Fruit fly (Drosophila melanogaster) whole organism, embryonic: ENCODE measurements around the gene CG9581.

Experiments used
- Abd-B ChIP-seq: fragments of 200-800 bp; sonication (Bioruptor generic); optimal IDR thresholded peaks from 2 replicates; lab custom pipeline; 2018; ENCODE audit warnings: missing biosample characterization, mild to moderate bottlenecking, missing genetic modification characterization, moderate library complexity
- Bgb ChIP-seq: fragments of 200-800 bp; sonication (Bioruptor generic); IDR thresholded peaks from 2 replicates; pipeline ENCODE4 v1.3.6; 2022; ENCODE audit warnings: missing biosample characterization, missing genetic modification characterization; ENCODE audit not compliant: partially characterized antibody
- CG11085 ChIP-seq: fragments of 200-800 bp; sonication (Bioruptor generic); IDR thresholded peaks from 2 replicates; pipeline ENCODE4 v1.3.6; 2022; ENCODE audit warnings: missing biosample characterization, missing genetic modification characterization
- CG11504 ChIP-seq: fragments of 200-800 bp; sonication (Bioruptor generic); optimal IDR thresholded peaks from 3 replicates; lab custom pipeline; 2019; ENCODE audit warnings: missing biosample characterization, mild to moderate bottlenecking, missing genetic modification characterization, moderate library complexity
- CG11695 ChIP-seq: fragments of 200-800 bp; sonication (Bioruptor generic); IDR thresholded peaks from 3 replicates; pipeline ENCODE4 v1.3.6; 2022; ENCODE audit warnings: missing biosample characterization, missing genetic modification characterization
- CG14014 ChIP-seq: fragments of 200-800 bp; sonication (Bioruptor generic); IDR thresholded peaks from 2 replicates; pipeline ENCODE4 v1.3.6; 2022; ENCODE audit warnings: missing biosample characterization, missing genetic modification characterization
- CG15514 ChIP-seq: fragments of 200-800 bp; sonication (Bioruptor generic); optimal IDR thresholded peaks from 3 replicates; lab custom pipeline; 2017; ENCODE audit warnings: missing biosample characterization, missing genetic modification characterization, mild to moderate bottlenecking, moderate library complexity, missing genetic modification reagents
- CG16815 ChIP-seq: fragments of 200-800 bp; sonication (Bioruptor generic); optimal IDR thresholded peaks from 3 replicates; lab custom pipeline; 2017; ENCODE audit warnings: missing biosample characterization, mild to moderate bottlenecking, missing genetic modification characterization
- CG17385 ChIP-seq: fragments of 200-800 bp; sonication (Bioruptor generic); optimal IDR thresholded peaks from 3 replicates; lab custom pipeline; 2018; ENCODE audit warnings: missing biosample characterization, mild to moderate bottlenecking, missing genetic modification characterization
- CG1832 ChIP-seq: fragments of 200-800 bp; sonication (Bioruptor generic); optimal IDR thresholded peaks from 2 replicates; lab custom pipeline; 2017; ENCODE audit warnings: missing biosample characterization, mild to moderate bottlenecking, missing genetic modification characterization, inconsistent platforms
- CG34376 ChIP-seq: fragments of 200-800 bp; sonication (Bioruptor generic); optimal IDR thresholded peaks from 2 replicates; lab custom pipeline; 2018; ENCODE audit warnings: missing biosample characterization, mild to moderate bottlenecking, missing genetic modification characterization
- CG4328 ChIP-seq: fragments of 200-800 bp; sonication (Bioruptor generic); optimal IDR thresholded peaks from 3 replicates; lab custom pipeline; 2017; ENCODE audit warnings: missing biosample characterization, missing genetic modification reagents, missing genetic modification characterization
- CG6854 ChIP-seq: fragments of 200-800 bp; sonication (Bioruptor generic); optimal IDR thresholded peaks from 3 replicates; lab custom pipeline; 2017; ENCODE audit warnings: missing biosample characterization, mild to moderate bottlenecking, missing genetic modification characterization
- CG8281 ChIP-seq: fragments of 200-800 bp; sonication (Bioruptor generic); optimal IDR thresholded peaks from 2 replicates; lab custom pipeline; 2018; ENCODE audit warnings: missing biosample characterization, mild to moderate bottlenecking, missing genetic modification characterization, moderate library complexity
- CG8359 ChIP-seq: fragments of 200-800 bp; sonication (Bioruptor generic); optimal IDR thresholded peaks from 2 replicates; lab custom pipeline; 2017; ENCODE audit warnings: missing biosample characterization, mild to moderate bottlenecking, missing genetic modification characterization, borderline replicate concordance
- CG9437 ChIP-seq: fragments of 200-800 bp; sonication (Bioruptor generic); optimal IDR thresholded peaks from 2 replicates; lab custom pipeline; 2018; ENCODE audit warnings: missing biosample characterization, mild to moderate bottlenecking, missing genetic modification characterization
- CkIIα-i1 ChIP-seq: fragments of 200-800 bp; sonication (Bioruptor generic); IDR thresholded peaks from 2 replicates; pipeline ENCODE4 v1.3.6; 2022; ENCODE audit warnings: missing biosample characterization, missing genetic modification characterization
- CrebB ChIP-seq: fragments of 200-800 bp; sonication (Bioruptor generic); optimal IDR thresholded peaks from 3 replicates; lab custom pipeline; 2018; ENCODE audit warnings: missing biosample characterization, mild to moderate bottlenecking, missing genetic modification characterization
- Ets97D ChIP-seq: fragments of 200-800 bp; sonication (Bioruptor generic); optimal IDR thresholded peaks from 3 replicates; lab custom pipeline; 2016; ENCODE audit warnings: missing biosample characterization, missing genetic modification characterization
- GATAe ChIP-seq: fragments of 200-800 bp; sonication (Bioruptor generic); conservative IDR thresholded peaks from 2 replicates; pipeline ENCODE4 v1.3.6; 2022; ENCODE audit warnings: missing biosample characterization, missing genetic modification characterization
- HLH3B ChIP-seq: fragments of 200-800 bp; sonication (Bioruptor generic); IDR thresholded peaks from 2 replicates; pipeline ENCODE4 v1.3.6; 2022; ENCODE audit warnings: missing biosample characterization, missing genetic modification characterization
- Lim3 ChIP-seq: fragments of 200-800 bp; sonication (Bioruptor generic); IDR thresholded peaks from 2 replicates; pipeline ENCODE4 v1.3.6; 2022; ENCODE audit warnings: missing biosample characterization, missing genetic modification characterization
- Lpt ChIP-seq: fragments of >200 bp; optimal IDR thresholded peaks from 2 replicates; lab custom pipeline; 2018; ENCODE audit warnings: missing biosample characterization, missing genetic modification characterization
- Oaz ChIP-seq: fragments of 200-800 bp; sonication (Bioruptor generic); IDR thresholded peaks from 2 replicates; pipeline ENCODE4 v1.3.6; 2022; ENCODE audit warnings: missing biosample characterization, missing genetic modification characterization
- Pdp1 ChIP-seq, 2 experiments: fragments of 200-800 bp; sonication (Bioruptor generic); optimal IDR thresholded peaks; 3 replicates each; lab custom pipeline; 2016; ENCODE audit warnings: missing biosample characterization in 2 of 2, missing genetic modification characterization in 2 of 2, mild to moderate bottlenecking in 1 of 2, moderate library complexity in 1 of 2
- Side ChIP-seq: fragments of 200-800 bp; sonication (Bioruptor generic); optimal IDR thresholded peaks from 2 replicates; lab custom pipeline; 2016; ENCODE audit warnings: missing biosample characterization, missing genetic modification characterization
- Sin3A ChIP-seq: fragments of >200 bp; optimal IDR thresholded peaks from 2 replicates; lab custom pipeline; 2018
- Six4 ChIP-seq: fragments of 200-800 bp; sonication (Bioruptor generic); optimal IDR thresholded peaks from 2 replicates; lab custom pipeline; 2016; ENCODE audit warnings: missing biosample characterization, missing genetic modification characterization
- Sox100B ChIP-seq: fragments of 200-800 bp; sonication (Bioruptor generic); optimal IDR thresholded peaks from 3 replicates; lab custom pipeline; 2018; ENCODE audit warnings: missing biosample characterization, mild to moderate bottlenecking, missing genetic modification characterization
- Sry-β ChIP-seq: fragments of 200-800 bp; sonication (Bioruptor generic); optimal IDR thresholded peaks from 2 replicates; lab custom pipeline; 2018; ENCODE audit warnings: missing biosample characterization, mild to moderate bottlenecking, missing genetic modification characterization, moderate library complexity
- Trl ChIP-seq, 3 experiments: fragments of >200 bp in 2 of 3; fragments of 200-800 bp in 1 of 3; sonication (Bioruptor generic) in 1 of 3; optimal IDR thresholded peaks; 2 replicates in 1 of 3; 3 replicates in 2 of 3; lab custom pipeline; 2016 to 2017; ENCODE audit warnings: missing biosample characterization in 1 of 3, missing genetic modification characterization in 1 of 3
- YL-1 ChIP-seq: fragments of 200-800 bp; sonication (Bioruptor generic); optimal IDR thresholded peaks from 3 replicates; lab custom pipeline; 2017; ENCODE audit warnings: missing biosample characterization, mild to moderate bottlenecking, missing genetic modification characterization
- abd-A ChIP-seq: fragments of 200-800 bp; sonication (Bioruptor generic); optimal IDR thresholded peaks from 3 replicates; lab custom pipeline; 2019; ENCODE audit warnings: missing biosample characterization, mild to moderate bottlenecking, missing genetic modification characterization, moderate library complexity
- bsh ChIP-seq, 2 experiments: fragments of 200-800 bp; sonication (Bioruptor generic); optimal IDR thresholded peaks; 2 replicates each; lab custom pipeline; 2017 to 2018; ENCODE audit warnings: mild to moderate bottlenecking in 2 of 2, missing biosample characterization in 2 of 2, missing genetic modification characterization in 2 of 2, moderate library complexity in 1 of 2
- dysf ChIP-seq: fragments of 200-800 bp; sonication (Bioruptor generic); IDR thresholded peaks from 3 replicates; pipeline ENCODE4 v1.3.6; 2022; ENCODE audit warnings: missing biosample characterization, missing genetic modification characterization
- esg ChIP-seq: fragments of 200-800 bp; sonication (Bioruptor generic); conservative IDR thresholded peaks from 2 replicates; pipeline ENCODE4 v1.3.6; 2022; ENCODE audit warnings: missing biosample characterization, missing genetic modification characterization
- fu2 ChIP-seq: fragments of 200-800 bp; sonication (Bioruptor generic); optimal IDR thresholded peaks from 2 replicates; lab custom pipeline; 2016; ENCODE audit warnings: missing biosample characterization, missing genetic modification characterization
- grn ChIP-seq: fragments of 200-800 bp; sonication (Bioruptor generic); optimal IDR thresholded peaks from 3 replicates; lab custom pipeline; 2017; ENCODE audit warnings: missing biosample characterization, missing genetic modification characterization
- hbn ChIP-seq: fragments of 200-800 bp; sonication (Bioruptor generic); IDR thresholded peaks from 2 replicates; pipeline ENCODE4 v1.3.6; 2022; ENCODE audit warnings: missing biosample characterization, missing genetic modification characterization; ENCODE audit not compliant: partially characterized antibody
- ken ChIP-seq: fragments of 200-800 bp; sonication (Bioruptor generic); IDR thresholded peaks from 3 replicates; pipeline ENCODE4 v1.3.6; 2022; ENCODE audit warnings: missing biosample characterization, missing genetic modification characterization
- lov ChIP-seq, 2 experiments: fragments of 200-800 bp in 1 of 2; fragments of >200 bp in 1 of 2; sonication (Bioruptor generic) in 1 of 2; IDR thresholded peaks in 1 of 2; optimal IDR thresholded peaks in 1 of 2; 2 replicates in 1 of 2; 3 replicates in 1 of 2; pipeline versions ENCODE4 v1.3.6 to Lab custom; 2017 to 2022; ENCODE audit warnings: missing biosample characterization in 1 of 2, missing genetic modification characterization in 1 of 2
- pum ChIP-seq: fragments of 200-800 bp; sonication (Bioruptor generic); optimal IDR thresholded peaks from 2 replicates; lab custom pipeline; 2016; ENCODE audit warnings: missing biosample characterization, missing genetic modification characterization
- rib ChIP-seq: fragments of 200-800 bp; sonication (Bioruptor generic); IDR thresholded peaks from 2 replicates; pipeline ENCODE4 v1.3.6; 2022; ENCODE audit warnings: missing biosample characterization, missing genetic modification characterization
- salm ChIP-seq: fragments of 200-800 bp; sonication (Bioruptor generic); optimal IDR thresholded peaks from 2 replicates; lab custom pipeline; 2018; ENCODE audit warnings: missing biosample characterization, mild to moderate bottlenecking, missing genetic modification characterization
- sens-2 ChIP-seq: fragments of 200-800 bp; sonication (Bioruptor generic); IDR thresholded peaks from 2 replicates; pipeline ENCODE4 v1.3.6; 2022; ENCODE audit warnings: missing biosample characterization, missing genetic modification characterization
- sisA ChIP-seq: fragments of 200-800 bp; sonication (Bioruptor generic); IDR thresholded peaks from 2 replicates; pipeline ENCODE4 v1.3.6; 2022; ENCODE audit warnings: missing biosample characterization, missing genetic modification characterization
- slp2 ChIP-seq: fragments of 200-800 bp; sonication (Bioruptor generic); optimal IDR thresholded peaks from 2 replicates; lab custom pipeline; 2016; ENCODE audit warnings: missing biosample characterization, missing genetic modification characterization
- ttk ChIP-seq: fragments of 200-800 bp; sonication (Bioruptor generic); IDR thresholded peaks from 2 replicates; pipeline ENCODE4 v2.1.2; 2022; ENCODE audit warnings: missing biosample characterization, missing genetic modification characterization

The CG9581 gene

dm6 chrX:20159679-20160140 lies 10.1 kb downstream of the CG9581 start, which contains the start of gene Rab35 (continued):
- TF ChIP-seq sisA (GFP tag; lab: Robert Waterston, UW) (no peak), rib (GFP tag; lab: Robert Waterston, UW) (no peak), abd-A (tag; lab: Kevin White, UChicago) (no peak), Oaz (GFP tag; lab: Robert Waterston, UW) (no peak), Six4 (GFP tag; lab: Kevin White, UChicago) (no peak), Lpt (GFP tag; lab: Kevin White, UChicago) (no peak), esg (GFP tag; lab: Robert Waterston, UW) (0 out of 2 replicates have a peak, but pooled peaks have one; percentile 13), CrebB (tag; lab: Kevin White, UChicago) (no peak)

DNA sequence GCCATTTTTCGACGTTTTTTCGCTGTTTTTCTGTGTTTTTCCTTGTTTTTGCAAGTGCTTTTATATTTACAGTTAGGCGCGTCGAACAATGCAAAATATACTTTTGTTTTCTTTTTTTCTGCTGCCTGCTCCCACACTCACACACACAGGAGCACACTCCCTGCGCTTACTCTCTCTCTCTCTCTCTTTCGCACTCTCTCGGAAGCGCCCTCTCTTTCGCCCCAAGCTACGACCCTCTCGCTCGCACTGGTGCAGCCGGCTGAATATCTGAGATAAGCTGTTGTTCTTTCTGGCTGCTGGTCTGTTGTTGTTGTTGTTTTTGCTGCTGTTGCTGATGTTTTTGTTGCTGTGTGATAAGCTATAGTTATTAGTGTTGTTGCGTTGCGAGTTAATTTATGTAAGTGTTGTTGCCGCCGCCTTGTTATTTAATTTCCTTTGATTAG lies 10.8 kb downstream of the CG9581 start:
- TF ChIP-seq grn = peak; percentile 71
- TF ChIP-seq esg (GFP tag; lab: Robert Waterston, UW) = no peak
- TF ChIP-seq CG1832 = peak; percentile 94
- TF ChIP-seq CG6854 (GFP tag; lab: Kevin White, UChicago) = no peak
- no peak for TF ChIP-seq Ets97D (GFP tag; lab: Kevin White, UChicago)
- no peak for TF ChIP-seq CG11695 (GFP tag; lab: Robert Waterston, UW)
- no peak for TF ChIP-seq CG4328 (GFP tag; lab: Kevin White, UChicago)
- no peak for TF ChIP-seq Sox100B (GFP tag; lab: Kevin White, UChicago)
- no peak for TF ChIP-seq YL-1 (GFP tag; lab: Kevin White, UChicago)
- TF ChIP-seq Sry-β (GFP tag; lab: Kevin White, UChicago) = no peak
- peak; percentile 73 to 86 for TF ChIP-seq Trl (optimal IDR thresholded peaks at IDR 0.05; lab: Kevin White, UChicago)
- no peak for TF ChIP-seq Trl (GFP tag; optimal IDR thresholded peaks at IDR 0.05; lab: Kevin White, UChicago)
- no peak for TF ChIP-seq fu2 (GFP tag; lab: Kevin White, UChicago)
- TF ChIP-seq ken (GFP tag; lab: Robert Waterston, UW) = no peak
- no peak for TF ChIP-seq rib (GFP tag; lab: Robert Waterston, UW)
- TF ChIP-seq CG9437 = no peak
- TF ChIP-seq CG8281 (tag; lab: Kevin White, UChicago) = no peak
- no peak for TF ChIP-seq bsh (GFP tag; optimal IDR thresholded peaks at IDR 0.05; lab: Kevin White, UChicago)
- TF ChIP-seq CG8359 (GFP tag; lab: Kevin White, UChicago) = no peak
- no peak for TF ChIP-seq hbn (GFP tag; lab: Robert Waterston, UW)
- TF ChIP-seq CG11085 (GFP tag; lab: Robert Waterston, UW) = no peak
- TF ChIP-seq CG34376 (GFP tag; lab: Kevin White, UChicago) = peak; percentile 46
- TF ChIP-seq Pdp1 (GFP tag; optimal IDR thresholded peaks at IDR 0.05; lab: Kevin White, UChicago) = peak in 1 of 2 experiments; percentile 87
- no peak for TF ChIP-seq ttk (GFP tag; lab: Robert Waterston, UW)
- no peak for TF ChIP-seq CG15514 (GFP tag; lab: Kevin White, UChicago)
- TF ChIP-seq Abd-B (GFP tag; lab: Kevin White, UChicago) = no peak
- TF ChIP-seq CG14014 (GFP tag; lab: Robert Waterston, UW) = no peak
- TF ChIP-seq CG11504 = no peak
- TF ChIP-seq Sin3A (lab: Kevin White, UChicago) = no peak
- no peak for TF ChIP-seq CG17385 (GFP tag; lab: Kevin White, UChicago)
- no peak for TF ChIP-seq HLH3B (GFP tag; lab: Robert Waterston, UW)
- no peak for TF ChIP-seq dysf (GFP tag; lab: Robert Waterston, UW)
- peak; percentile 67 for TF ChIP-seq GATAe (GFP tag; lab: Robert Waterston, UW)
- TF ChIP-seq Lim3 (GFP tag; lab: Robert Waterston, UW) = no peak
- TF ChIP-seq pum (GFP tag; lab: Kevin White, UChicago) = no peak
- no peak for TF ChIP-seq CkIIα-i1 (GFP tag; lab: Robert Waterston, UW)
- no peak for TF ChIP-seq CG16815 (GFP tag; lab: Kevin White, UChicago)
- TF ChIP-seq lov (optimal IDR thresholded peaks at IDR 0.05; lab: Kevin White, UChicago) = no peak
- TF ChIP-seq lov (GFP tag; IDR thresholded peaks at IDR 0.05; lab: Robert Waterston, UW) = no peak
- no peak for TF ChIP-seq slp2 (GFP tag; lab: Kevin White, UChicago)
- no peak for TF ChIP-seq Side
- TF ChIP-seq Bgb = no peak
- TF ChIP-seq salm = no peak
- TF ChIP-seq sens-2 = no peak
